Worm (Caenorhabditis elegans): ENCODE results near the gene B0507.5.
"Not testable (repeated sequence)": the region's sequence is repeated elsewhere in the genome, so short reads cannot be mapped to it uniquely, and the experiment has no call there.

B0507.5 gene

DNA sequence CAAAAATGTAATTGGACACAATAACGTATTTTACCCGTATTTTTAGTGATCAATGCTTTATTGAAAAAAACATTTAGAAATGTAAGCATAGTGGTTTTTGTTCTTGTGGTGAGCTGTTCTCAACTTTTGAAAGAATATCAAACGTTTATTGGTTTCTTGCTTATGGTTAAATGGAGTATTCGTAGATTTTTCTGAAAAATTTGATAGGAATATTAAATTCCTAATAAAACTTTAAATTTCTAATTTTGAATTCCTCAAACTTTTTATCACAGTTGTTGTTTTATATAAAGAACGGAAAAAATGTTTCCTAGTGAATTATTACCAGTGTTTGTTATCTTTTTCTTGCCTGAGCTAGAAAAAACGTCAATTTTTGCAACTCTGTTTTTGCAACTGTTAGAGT lies at the start of gene B0507.5:
Gene B0507.5, plus strand, starts transcription at position 301 of the 400 bp plus-strand sequence.
- TF ChIP-seq nhr-23 (tag; optimal IDR thresholded peaks at IDR 0.05) (no peak), mdl-1 (tag; optimal IDR thresholded peaks at IDR 0.05) (no peak), egl-27 (tag; optimal IDR thresholded peaks at IDR 0.05) (no peak), nhr-67 (tag; optimal IDR thresholded peaks at IDR 0.05) (no peak), unc-62 (GFP tag; optimal IDR thresholded peaks at IDR 0.05) (no peak), ztf-11 (tag; optimal IDR thresholded peaks at IDR 0.05) (no peak), hmg-11 (tag; optimal IDR thresholded peaks at IDR 0.05) (no peak), pha-4 (tag; optimal IDR thresholded peaks at IDR 0.05) (no peak), jun-1 (tag; optimal IDR thresholded peaks at IDR 0.05) (no peak), unc-39 (tag; optimal IDR thresholded peaks at IDR 0.05) (no peak), mml-1 (tag; optimal IDR thresholded peaks at IDR 0.05) (no peak), eor-1 (tag; optimal IDR thresholded peaks at IDR 0.05) (no peak), nfya-1 (tag; optimal IDR thresholded peaks at IDR 0.05; ENCODE audit: insufficient read depth) (no peak), ceh-9 (tag; optimal IDR thresholded peaks at IDR 0.05) (no peak), ceh-28 (tag; optimal IDR thresholded peaks at IDR 0.05) (no peak), elt-2 (tag; optimal IDR thresholded peaks at IDR 0.05) (no peak), snpc-4 (tag; optimal IDR thresholded peaks at IDR 0.05) (no peak), nhr-43 (tag; optimal IDR thresholded peaks at IDR 0.05; ENCODE audit: poor library complexity, severe bottlenecking) (no peak), skn-1 (tag; optimal IDR thresholded peaks at IDR 0.05) (no peak)

DNA sequence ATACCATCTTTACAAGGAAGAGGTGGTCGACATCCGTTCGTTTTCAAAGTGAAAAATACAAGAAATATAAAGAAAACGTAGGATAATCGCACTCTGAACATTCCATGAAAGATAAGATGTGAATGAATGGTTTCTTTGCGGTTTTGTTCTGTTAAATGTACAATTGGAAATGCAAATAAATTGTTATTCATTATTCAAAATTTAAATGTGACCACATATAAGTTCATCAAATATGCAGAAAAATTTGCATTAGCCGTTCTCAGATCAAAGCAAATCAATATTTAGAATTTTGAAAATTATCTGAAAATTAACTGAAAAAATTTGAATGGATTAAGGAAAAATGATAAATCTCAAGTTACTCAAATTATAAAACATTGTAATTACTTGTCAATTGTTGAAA lies 41.6 kb upstream of the B0507.5 start, which contains the start of gene ZC178.2:
Gene ZC178.2, minus strand, starts transcription at position 101 of the 400 bp plus-strand sequence.
- no peak for TF ChIP-seq mml-1 (tag; optimal IDR thresholded peaks at IDR 0.05)
- no peak for TF ChIP-seq fkh-10 (GFP tag; optimal IDR thresholded peaks at IDR 0.05)
- TF ChIP-seq nhr-76 (tag; optimal IDR thresholded peaks at IDR 0.05) = no peak
- TF ChIP-seq eor-1 (tag; optimal IDR thresholded peaks at IDR 0.05) = no peak
- TF ChIP-seq skn-1 (tag; optimal IDR thresholded peaks at IDR 0.05) = no peak
- TF ChIP-seq unc-39 (tag; optimal IDR thresholded peaks at IDR 0.05) = no peak
- no peak for TF ChIP-seq tbx-2 (tag; optimal IDR thresholded peaks at IDR 0.05)
- TF ChIP-seq elt-3 (tag; optimal IDR thresholded peaks at IDR 0.05) = no peak
- no peak for TF ChIP-seq ama-1 (optimal IDR thresholded peaks at IDR 0.05)
- no peak for TF ChIP-seq fkh-2 (tag; optimal IDR thresholded peaks at IDR 0.05)
- no peak for TF ChIP-seq ztf-4 (tag; optimal IDR thresholded peaks at IDR 0.05)
- no peak for TF ChIP-seq ceh-82 (tag; optimal IDR thresholded peaks at IDR 0.05)
- TF ChIP-seq ceh-9 (tag; optimal IDR thresholded peaks at IDR 0.05) = no peak
- no peak for TF ChIP-seq daf-12 (tag; optimal IDR thresholded peaks at IDR 0.05)
- no peak for TF ChIP-seq pqm-1 (tag; optimal IDR thresholded peaks at IDR 0.05)

DNA sequence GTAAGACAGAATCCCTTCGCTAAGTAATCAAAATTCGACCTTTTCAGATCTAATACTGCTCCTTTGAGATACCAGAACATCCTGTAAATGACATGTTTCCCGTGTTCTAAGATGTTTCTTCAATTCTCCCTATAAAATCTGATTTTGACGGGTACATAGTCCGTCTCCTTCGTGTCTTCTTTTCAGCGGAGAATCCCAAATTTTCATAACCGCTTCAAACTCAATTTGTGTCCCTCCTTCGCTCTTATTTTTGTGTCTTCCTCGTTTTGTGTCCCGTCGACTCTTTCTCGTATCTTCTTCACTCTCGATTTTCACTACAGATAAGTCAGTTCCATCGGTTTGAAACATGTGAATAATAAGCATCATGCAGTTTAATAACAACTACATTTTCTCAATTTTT lies 37.3 kb upstream of the B0507.5 start, which contains the start of gene glr-5:
Gene glr-5, plus strand, starts transcription at position 321 of the 400 bp plus-strand sequence.
- TF ChIP-seq egl-27 (tag; optimal IDR thresholded peaks at IDR 0.05) = no peak
- no peak for TF ChIP-seq nhr-11 (tag; optimal IDR thresholded peaks at IDR 0.05)
- TF ChIP-seq ceh-9 (tag; optimal IDR thresholded peaks at IDR 0.05) = no peak
- TF ChIP-seq elt-3 (tag; optimal IDR thresholded peaks at IDR 0.05) = no peak
- TF ChIP-seq ztf-4 (tag; optimal IDR thresholded peaks at IDR 0.05) = no peak
- TF ChIP-seq R02D3.7 (tag; optimal IDR thresholded peaks at IDR 0.05) = no peak
- no peak for TF ChIP-seq nhr-76 (tag; optimal IDR thresholded peaks at IDR 0.05)
- no peak for TF ChIP-seq nhr-237 (tag; optimal IDR thresholded peaks at IDR 0.05)
- no peak for TF ChIP-seq skn-1 (tag; optimal IDR thresholded peaks at IDR 0.05)
- no peak for TF ChIP-seq nhr-43 (tag; optimal IDR thresholded peaks at IDR 0.05; ENCODE audit: poor library complexity, severe bottlenecking)
- TF ChIP-seq ceh-82 (tag; optimal IDR thresholded peaks at IDR 0.05) = no peak
- TF ChIP-seq elt-1 (tag; optimal IDR thresholded peaks at IDR 0.05) = no peak
- no peak for TF ChIP-seq hmg-11 (tag; optimal IDR thresholded peaks at IDR 0.05)
- no peak for TF ChIP-seq ceh-28 (tag; optimal IDR thresholded peaks at IDR 0.05)
- no peak for TF ChIP-seq lin-39 (tag; optimal IDR thresholded peaks at IDR 0.05)
- no peak for TF ChIP-seq elt-2 (tag; optimal IDR thresholded peaks at IDR 0.05)
- TF ChIP-seq daf-12 (tag; optimal IDR thresholded peaks at IDR 0.05) = no peak

DNA sequence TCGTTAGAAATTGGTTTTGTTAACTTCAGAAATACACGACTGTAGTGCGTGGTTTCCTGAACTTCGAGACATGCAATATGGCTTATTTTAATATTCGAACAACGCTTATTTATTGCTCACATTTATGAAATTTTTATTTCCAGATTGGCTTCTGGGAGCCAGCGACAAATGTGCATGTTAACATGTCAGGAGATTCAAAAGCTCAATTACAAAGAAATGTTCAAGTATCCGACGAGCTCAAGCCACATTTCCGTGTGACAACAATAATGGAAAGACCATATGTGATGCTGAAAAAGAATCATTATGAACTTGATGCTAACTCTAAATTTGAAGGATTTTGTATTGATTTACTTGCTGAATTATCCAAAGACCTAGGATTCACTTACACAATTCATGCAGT lies 35.1 kb upstream of the B0507.5 start:
- TF ChIP-seq unc-39 (tag; optimal IDR thresholded peaks at IDR 0.05) (no peak), jun-1 (tag; optimal IDR thresholded peaks at IDR 0.05) (no peak), snpc-4 (tag; optimal IDR thresholded peaks at IDR 0.05) (no peak)

DNA sequence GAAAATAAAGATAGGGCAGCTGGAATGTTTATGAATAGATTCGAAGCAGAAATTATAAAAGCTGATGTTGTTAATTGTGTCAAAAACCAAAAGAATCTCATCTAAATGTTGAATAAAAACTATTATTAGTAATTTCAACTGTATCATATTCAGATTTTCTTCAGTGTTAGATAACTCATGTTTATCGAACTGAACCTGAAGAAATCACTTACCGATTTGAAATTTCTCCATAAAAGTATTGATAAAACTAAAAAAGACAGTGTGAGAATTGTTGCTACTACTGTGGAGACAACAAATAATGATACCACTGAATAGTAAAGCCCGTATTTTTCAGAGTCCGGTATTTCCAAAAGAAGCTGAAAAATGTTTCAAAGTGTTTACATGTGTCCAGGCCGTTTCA lies 31.3 kb upstream of the B0507.5 start, which contains the start of gene ZC196.8:
Gene ZC196.8, minus strand, starts transcription at position 101 of the 400 bp plus-strand sequence.
- TF ChIP-seq nhr-12, lsy-12, nhr-11 (tag; optimal IDR thresholded peaks at IDR 0.05): not testable (repeated sequence)
